Worm (Caenorhabditis elegans) whole organism, young adult: ENCODE measurements around the gene pek-1.

ENCODE experiments used
- F55B11.4 ChIP-seq: sonication (generic microtip); optimal IDR thresholded peaks from 2 replicates; lab custom pipeline; 2016; ENCODE audit warnings: missing compliant biosample characterization, missing genetic modification characterization, borderline replicate concordance; ENCODE audit not compliant: insufficient read depth
- Y95B8A.8 ChIP-seq: fragments of 200-800 bp; sonication (Bioruptor generic); IDR thresholded peaks from 2 replicates; pipeline ENCODE4 v1.3.6; 2022; ENCODE audit warnings: missing genetic modification reagents, missing genetic modification characterization, missing compliant biosample characterization
- bed-2 ChIP-seq: fragments of 200-800 bp; sonication (Bioruptor generic); IDR thresholded peaks from 2 replicates; pipeline ENCODE4 v1.3.6; 2022; ENCODE audit warnings: missing genetic modification reagents, missing genetic modification characterization, missing compliant biosample characterization
- dpl-1 ChIP-seq: fragments of 150-350 bp; optimal IDR thresholded peaks from 2 replicates; lab custom pipeline; 2014; ENCODE audit warnings: missing biosample characterization, missing genetic modification reagents, missing genetic modification characterization
- egl-44 ChIP-seq: fragments of 200-800 bp; sonication (Bioruptor generic); IDR thresholded peaks from 2 replicates; pipeline ENCODE4 v1.3.6; 2022; ENCODE audit warnings: missing genetic modification reagents, missing genetic modification characterization, missing compliant biosample characterization
- madf-10 ChIP-seq: sonication (generic microtip); optimal IDR thresholded peaks from 2 replicates; lab custom pipeline; 2016; ENCODE audit warnings: mild to moderate bottlenecking, missing genetic modification characterization, missing compliant biosample characterization
- pha-4 ChIP-seq: fragments of 150-350 bp; sonication (generic microtip); optimal IDR thresholded peaks from 2 replicates; lab custom pipeline; 2014; ENCODE audit warnings: missing biosample characterization, missing genetic modification reagents, missing genetic modification characterization
- snpc-1.3 ChIP-seq: sonication (generic microtip); optimal IDR thresholded peaks from 2 replicates; lab custom pipeline; 2017; ENCODE audit warnings: missing genetic modification characterization, mild to moderate bottlenecking, missing compliant biosample characterization, antibody characterized with exemption, moderate library complexity, missing genotype, missing genetic modification reagents; ENCODE audit not compliant: insufficient read depth
- snpc-4 ChIP-seq, 5 experiments: fragments of 150-350 bp in 1 of 5; sonication (generic microtip) in 4 of 5; optimal IDR thresholded peaks; 2 replicates each; lab custom pipeline; 2014 to 2018; ENCODE audit warnings: missing genetic modification characterization in 5 of 5, missing biosample characterization in 3 of 5, antibody characterized with exemption in 2 of 5, mild to moderate bottlenecking in 2 of 5, missing compliant biosample characterization in 2 of 5, missing genotype in 2 of 5, moderate library complexity in 2 of 5, missing genetic modification reagents in 1 of 5
- unc-130 ChIP-seq: sonication (generic microtip); optimal IDR thresholded peaks from 2 replicates; lab custom pipeline; 2016; ENCODE audit warnings: missing genetic modification reagents, missing genetic modification characterization, missing compliant biosample characterization
- unc-62 ChIP-seq: fragments of 150-350 bp; optimal IDR thresholded peaks from 2 replicates; lab custom pipeline; 2014; ENCODE audit warnings: missing biosample characterization, missing genetic modification reagents, missing genetic modification characterization
- zfh-2 ChIP-seq: fragments of 200-800 bp; sonication (Bioruptor generic); conservative IDR thresholded peaks from 2 replicates; pipeline ENCODE4 v1.3.6; 2022; ENCODE audit warnings: missing genetic modification reagents, missing genetic modification characterization, missing compliant biosample characterization

- no peak for TF ChIP-seq Y95B8A.8
- no peak for TF ChIP-seq egl-44 (GFP tag; lab: Robert Waterston, UW)
- TF ChIP-seq unc-62 (GFP tag; lab: Kevin White, UChicago), result no peak
- TF ChIP-seq snpc-1.3, result no peak
- no peak for TF ChIP-seq zfh-2
- TF ChIP-seq bed-2 (GFP tag; lab: Robert Waterston, UW), result no peak
- TF ChIP-seq snpc-4 (GFP tag; optimal IDR thresholded peaks at IDR 0.05; lab: Kevin White, UChicago), result no peak
- TF ChIP-seq snpc-4 (tag; optimal IDR thresholded peaks at IDR 0.05; lab: Kevin White, UChicago), result no peak
- no peak for TF ChIP-seq pha-4 (tag; lab: Kevin White, UChicago)
- TF ChIP-seq madf-10, result no peak
- TF ChIP-seq F55B11.4 (tag; lab: Kevin White, UChicago), result no peak
- TF ChIP-seq unc-130 (GFP tag; lab: Kevin White, UChicago), result no peak
- no peak for TF ChIP-seq dpl-1
Measured at ce11 chrX:11419988-11420387, 5.3 kb upstream of the pek-1 start, which contains the start of gene F46C3.6.
